Worm (Caenorhabditis elegans): ENCODE results near the gene H23L24.1.

ce11 chrIV:8724907-8725306 is 6.7 kb downstream of the H23L24.1 start:
- TF ChIP-seq nfya-1 (tag; optimal IDR thresholded peaks at IDR 0.05; ENCODE audit: borderline replicate concordance, insufficient read depth) (no peak), mes-4 (tag; optimal IDR thresholded peaks at IDR 0.05) (no peak), unc-62 (GFP tag; optimal IDR thresholded peaks at IDR 0.05) (no peak), pha-4 (tag; optimal IDR thresholded peaks at IDR 0.05) (no peak), dpl-1 (GFP tag; optimal IDR thresholded peaks at IDR 0.05) (peak; percentile 22), unc-130 (GFP tag; optimal IDR thresholded peaks at IDR 0.05) (no peak), ccch-3 (GFP tag; optimal IDR thresholded peaks at IDR 0.05) (no peak)

All from whole organism, young adult.